Worm (Caenorhabditis elegans) whole organism, early embryonic: Measurements from ENCODE around the gene ncs-5.

Experiments
- B0310.2 ChIP-seq: sonication (generic microtip); optimal IDR thresholded peaks from 2 replicates; lab custom pipeline; 2016; ENCODE audit warnings: mild to moderate bottlenecking, missing genetic modification characterization, missing compliant biosample characterization
- F13C5.2 ChIP-seq: sonication (generic microtip); optimal IDR thresholded peaks from 2 replicates; lab custom pipeline; 2017; ENCODE audit warnings: mild to moderate bottlenecking, missing genetic modification characterization, inconsistent platforms, missing compliant biosample characterization
- ama-1 ChIP-seq: fragments of 150-350 bp; optimal IDR thresholded peaks from 2 replicates; lab custom pipeline; 2014
- ceh-13 ChIP-seq: fragments of 200-800 bp; sonication (Bioruptor generic); optimal IDR thresholded peaks from 2 replicates; lab custom pipeline; 2018; ENCODE audit warnings: mild to moderate bottlenecking, missing genetic modification characterization, missing compliant biosample characterization
- ceh-36 ChIP-seq: sonication (generic microtip); optimal IDR thresholded peaks from 2 replicates; lab custom pipeline; 2016; ENCODE audit warnings: missing genetic modification characterization, inconsistent platforms, missing compliant biosample characterization
- ets-7 ChIP-seq: sonication (generic microtip); optimal IDR thresholded peaks from 2 replicates; lab custom pipeline; 2016; ENCODE audit warnings: missing genotype, missing genetic modification characterization, missing compliant biosample characterization
- scrt-1 ChIP-seq: fragments of 200-800 bp; sonication (Bioruptor generic); IDR thresholded peaks from 2 replicates; pipeline ENCODE4 v1.3.6; 2022; ENCODE audit warnings: missing genetic modification characterization, missing compliant biosample characterization
- sea-1 ChIP-seq: fragments of 200-800 bp; sonication (Bioruptor generic); conservative IDR thresholded peaks from 2 replicates; pipeline ENCODE4 v1.3.6; 2022; ENCODE audit warnings: missing genetic modification characterization, missing compliant biosample characterization
- tbx-37 ChIP-seq: fragments of 200-800 bp; sonication (Bioruptor generic); conservative IDR thresholded peaks from 2 replicates; pipeline ENCODE4 v1.3.6; 2022; ENCODE audit warnings: missing genetic modification reagents, missing genetic modification characterization, missing compliant biosample characterization
- tra-4 ChIP-seq: sonication (generic microtip); optimal IDR thresholded peaks from 2 replicates; lab custom pipeline; 2017; ENCODE audit warnings: missing genetic modification characterization, missing compliant biosample characterization

- TF ChIP-seq B0310.2 (tag; lab: Kevin White, UChicago) (no peak), ama-1 (lab: Kevin White, UChicago) (no peak), tbx-37 (GFP tag; lab: Robert Waterston, UW) (no peak), ceh-13 (GFP tag; lab: Kevin White, UChicago) (no peak), sea-1 (GFP tag; lab: Robert Waterston, UW) (no peak), ets-7 (no peak), F13C5.2 (tag; lab: Kevin White, UChicago) (no peak), ceh-36 (tag; lab: Kevin White, UChicago) (no peak), tra-4 (tag; lab: Kevin White, UChicago) (no peak), scrt-1 (no peak)
These were observed 8.9 kb upstream of the ncs-5 start, which contains the start of gene C54E10.3 for ce11 chrV:18810705-18811104.
